Worm (Caenorhabditis elegans) whole organism, L4 larva: Measurements from ENCODE around the gene F22E5.13.
"Not testable (repeated sequence)": the region's sequence is repeated elsewhere in the genome, so short reads cannot be mapped to it uniquely, and the experiment has no call there.

Experiments used
- lin-39 ChIP-seq: fragments of 150-350 bp; optimal IDR thresholded peaks from 2 replicates; lab custom pipeline; 2014; ENCODE audit warnings: missing biosample characterization, missing genetic modification reagents, missing genetic modification characterization
- lsy-2 ChIP-seq, 2 experiments: fragments of 150-350 bp in 1 of 2; sonication (generic microtip) in 1 of 2; optimal IDR thresholded peaks; 2 replicates each; lab custom pipeline; 2014 to 2017; ENCODE audit warnings: missing biosample characterization in 2 of 2, missing genetic modification characterization in 2 of 2
- pha-4 ChIP-seq, 2 experiments: fragments of 150-350 bp in 1 of 2; fragments of 200-800 bp in 1 of 2; sonication (Bioruptor generic) in 1 of 2; IDR thresholded peaks in 1 of 2; optimal IDR thresholded peaks in 1 of 2; 2 replicates each; pipeline versions ENCODE4 v1.3.6 to Lab custom; 2014 to 2022; ENCODE audit warnings: missing genetic modification characterization in 2 of 2, missing genetic modification reagents in 2 of 2, missing biosample characterization in 1 of 2, missing compliant biosample characterization in 1 of 2
- snpc-1.2 ChIP-seq: fragments of 200-800 bp; sonication (Bioruptor generic); IDR thresholded peaks from 2 replicates; pipeline ENCODE4 v1.3.6; 2022; ENCODE audit warnings: missing genetic modification reagents, missing genetic modification characterization, missing compliant biosample characterization
- tra-1 ChIP-seq: fragments of 200-800 bp; sonication (Bioruptor generic); IDR thresholded peaks from 2 replicates; pipeline ENCODE4 v1.3.6; 2022; ENCODE audit warnings: missing genetic modification reagents, missing genetic modification characterization, missing compliant biosample characterization

ce11 chrII:2672320-2672719 is 22.9 kb upstream of the F22E5.13 start, which contains the start of gene sri-57:
- not testable (repeated sequence) for TF ChIP-seq lsy-2 (tag; optimal IDR thresholded peaks at IDR 0.05; lab: Kevin White, UChicago); pha-4 (GFP tag; IDR thresholded peaks at IDR 0.05; lab: Robert Waterston, UW); pha-4 (tag; optimal IDR thresholded peaks at IDR 0.05; lab: Kevin White, UChicago); snpc-1.2 (GFP tag; lab: Robert Waterston, UW); tra-1 (GFP tag; lab: Robert Waterston, UW); lin-39 (tag; lab: Kevin White, UChicago)
